Worm (Caenorhabditis elegans) whole organism, young adult: ENCODE data around the gene F26D2.3.

Source experiments
- B0035.1 ChIP-seq: sonication (generic microtip); optimal IDR thresholded peaks from 2 replicates; lab custom pipeline; 2016; ENCODE audit warnings: missing genetic modification characterization, mild to moderate bottlenecking, missing compliant biosample characterization, missing genotype, missing genetic modification reagents
- F49E8.2 ChIP-seq: sonication (generic microtip); optimal IDR thresholded peaks from 3 replicates; lab custom pipeline; 2017; ENCODE audit warnings: missing genetic modification characterization, mild to moderate bottlenecking, missing compliant biosample characterization, antibody characterized with exemption, moderate library complexity; ENCODE audit not compliant: insufficient read depth
- dpl-1 ChIP-seq: fragments of 150-350 bp; optimal IDR thresholded peaks from 2 replicates; lab custom pipeline; 2014; ENCODE audit warnings: missing biosample characterization, missing genetic modification reagents, missing genetic modification characterization
- ets-4 ChIP-seq: fragments of 200-800 bp; sonication (Bioruptor generic); optimal IDR thresholded peaks from 2 replicates; lab custom pipeline; 2018; ENCODE audit warnings: mild to moderate bottlenecking, missing genetic modification characterization, missing compliant biosample characterization
- let-526 ChIP-seq: fragments of 200-800 bp; sonication (Bioruptor generic); IDR thresholded peaks from 2 replicates; pipeline ENCODE4 v1.3.6; 2022; ENCODE audit warnings: missing genetic modification reagents, missing genetic modification characterization, missing compliant biosample characterization
- let-607 ChIP-seq, 2 experiments: fragments of 200-800 bp in 1 of 2; sonication (Bioruptor generic) in 1 of 2; sonication (generic microtip) in 1 of 2; optimal IDR thresholded peaks; 2 replicates each; lab custom pipeline; 2016 to 2018; ENCODE audit warnings: mild to moderate bottlenecking in 2 of 2, missing compliant biosample characterization in 2 of 2, missing genetic modification characterization in 2 of 2, moderate library complexity in 2 of 2, missing genotype in 1 of 2
- mel-28 ChIP-seq: sonication (generic microtip); optimal IDR thresholded peaks from 2 replicates; lab custom pipeline; 2016; ENCODE audit warnings: borderline replicate concordance, mild to moderate bottlenecking, missing genetic modification characterization, missing compliant biosample characterization
- pbrm-1 ChIP-seq: fragments of 200-800 bp; sonication (Bioruptor generic); IDR thresholded peaks from 2 replicates; pipeline ENCODE4 v1.3.6; 2022; ENCODE audit warnings: missing genetic modification reagents, missing genetic modification characterization, missing compliant biosample characterization
- pha-4 ChIP-seq: fragments of 150-350 bp; sonication (generic microtip); optimal IDR thresholded peaks from 2 replicates; lab custom pipeline; 2014; ENCODE audit warnings: missing biosample characterization, missing genetic modification reagents, missing genetic modification characterization
- somi-1 ChIP-seq: fragments of 200-800 bp; sonication (Bioruptor generic); optimal IDR thresholded peaks from 2 replicates; lab custom pipeline; 2018; ENCODE audit warnings: mild to moderate bottlenecking, missing genetic modification characterization, missing compliant biosample characterization
- unc-130 ChIP-seq: sonication (generic microtip); optimal IDR thresholded peaks from 2 replicates; lab custom pipeline; 2016; ENCODE audit warnings: missing genetic modification reagents, missing genetic modification characterization, missing compliant biosample characterization

- TF ChIP-seq F49E8.2 (tag; lab: Kevin White, UChicago), result no peak
- no peak for TF ChIP-seq let-526 (GFP tag; lab: Robert Waterston, UW)
- TF ChIP-seq unc-130 (GFP tag; lab: Kevin White, UChicago), result no peak
- TF ChIP-seq dpl-1, result no peak
- TF ChIP-seq pha-4 (tag; lab: Kevin White, UChicago), result no peak
- TF ChIP-seq mel-28 (tag; lab: Kevin White, UChicago), result no peak
- TF ChIP-seq ets-4 (GFP tag; lab: Kevin White, UChicago), result no peak
- no peak for TF ChIP-seq somi-1
- no peak for TF ChIP-seq pbrm-1 (GFP tag; lab: Robert Waterston, UW)
- no peak for TF ChIP-seq let-607 (tag; optimal IDR thresholded peaks at IDR 0.05; lab: Kevin White, UChicago)
- TF ChIP-seq B0035.1 (tag; lab: Kevin White, UChicago), result no peak
Measured at ce11 chrV:16405366-16405765, 2.4 kb upstream of the F26D2.3 start.
